Worm (Caenorhabditis elegans) whole organism, early embryonic: ENCODE data around the gene nspg-14.

ENCODE experiments used
- ama-1 ChIP-seq: fragments of 150-350 bp; optimal IDR thresholded peaks from 2 replicates; lab custom pipeline; 2014
- sea-1 ChIP-seq: fragments of 200-800 bp; sonication (Bioruptor generic); conservative IDR thresholded peaks from 2 replicates; pipeline ENCODE4 v1.3.6; 2022; ENCODE audit warnings: missing genetic modification characterization, missing compliant biosample characterization

ce11 chrX:5262033-5262432 is 9.2 kb downstream of the nspg-14 start:
- TF ChIP-seq ama-1 (lab: Kevin White, UChicago) (no peak), sea-1 (GFP tag; lab: Robert Waterston, UW) (no peak)
